Worm (Caenorhabditis elegans) whole organism, midembryonic: ENCODE data around the gene Y26G10.5.

Source experiments
- T22C8.4 ChIP-seq: fragments of 200-800 bp; sonication (Bioruptor generic); IDR thresholded peaks from 2 replicates; pipeline ENCODE4 v1.3.6; 2022; ENCODE audit warnings: missing genetic modification characterization, missing compliant biosample characterization
- cog-1 ChIP-seq: sonication (generic microtip); optimal IDR thresholded peaks from 2 replicates; lab custom pipeline; 2016; ENCODE audit warnings: missing genetic modification characterization, missing compliant biosample characterization
- flt-1 ChIP-seq: fragments of 200-800 bp; sonication (Bioruptor generic); IDR thresholded peaks from 2 replicates; pipeline ENCODE4 v1.3.6; 2022; ENCODE audit warnings: missing genetic modification characterization, missing compliant biosample characterization
- klf-2 ChIP-seq: fragments of 200-800 bp; sonication (Bioruptor generic); conservative IDR thresholded peaks from 2 replicates; pipeline ENCODE4 v1.3.6; 2022; ENCODE audit warnings: missing genetic modification reagents, missing genetic modification characterization, missing compliant biosample characterization
- med-1 ChIP-seq: sonication (generic microtip); optimal IDR thresholded peaks from 2 replicates; lab custom pipeline; 2017; ENCODE audit warnings: missing genetic modification characterization, mild to moderate bottlenecking, missing compliant biosample characterization, antibody characterized with exemption, missing genetic modification reagents; ENCODE audit not compliant: insufficient read depth
- tab-1 ChIP-seq: fragments of 200-800 bp; sonication (Bioruptor generic); IDR thresholded peaks from 2 replicates; pipeline ENCODE4 v1.3.6; 2022; ENCODE audit warnings: missing genetic modification characterization, missing compliant biosample characterization
- ztf-23 ChIP-seq: fragments of 200-800 bp; sonication (Bioruptor generic); IDR thresholded peaks from 2 replicates; pipeline ENCODE4 v1.3.6; 2022; ENCODE audit warnings: missing genetic modification reagents, missing genetic modification characterization, missing compliant biosample characterization
- ztf-29 ChIP-seq: fragments of 200-800 bp; sonication (Bioruptor generic); IDR thresholded peaks from 2 replicates; pipeline ENCODE4 v1.3.6; 2022; ENCODE audit warnings: missing genetic modification reagents, missing genetic modification characterization, missing compliant biosample characterization

DNA sequence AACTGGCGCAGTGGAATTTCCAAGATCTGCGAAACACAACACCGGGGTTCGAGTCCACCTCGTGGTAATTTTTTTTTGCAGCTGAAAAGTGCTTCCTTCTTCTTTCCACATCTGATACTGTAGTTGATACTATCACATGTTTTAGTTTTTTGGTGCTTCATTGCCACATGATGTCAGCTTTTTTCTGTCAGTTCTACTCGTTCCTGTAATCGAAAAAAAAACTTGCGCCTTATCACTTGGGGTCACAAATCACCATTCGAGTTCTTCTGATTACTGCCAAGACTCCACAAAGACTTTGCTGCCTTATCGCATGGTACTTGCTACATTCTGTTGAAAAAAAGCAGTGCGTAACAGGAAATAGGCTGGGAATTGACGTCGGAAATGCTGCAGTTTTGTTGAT is 21.1 kb upstream of the Y26G10.5 start:
- TF ChIP-seq flt-1 (GFP tag; lab: Robert Waterston, UW) (no peak), ztf-29 (GFP tag; lab: Robert Waterston, UW) (no peak), cog-1 (tag; lab: Kevin White, UChicago) (no peak), ztf-23 (GFP tag; lab: Robert Waterston, UW) (no peak), tab-1 (no peak), klf-2 (GFP tag; lab: Robert Waterston, UW) (no peak), T22C8.4 (GFP tag; lab: Robert Waterston, UW) (no peak), med-1 (no peak)
